Worm (Caenorhabditis elegans): ENCODE measurements around the gene C18A11.2.

The C18A11.2 gene

ce11 chrX:8116157-8116556, 48.8 kb downstream of the C18A11.2 start, which contains the start of gene hlh-8 (continued):
- TF ChIP-seq lin-15B (tag; optimal IDR thresholded peaks at IDR 0.05): no peak
- no peak for TF ChIP-seq dpl-1 (GFP tag; optimal IDR thresholded peaks at IDR 0.05)
